Worm (Caenorhabditis elegans) whole organism, young adult: Measurements from ENCODE around the gene R09A8.5.

Experiments used
- B0019.2 ChIP-seq: fragments of 200-800 bp; sonication (Bioruptor generic); conservative IDR thresholded peaks from 2 replicates; pipeline ENCODE4 v1.3.6; 2022; ENCODE audit warnings: missing genetic modification reagents, missing genetic modification characterization, missing compliant biosample characterization
- B0336.3 ChIP-seq: fragments of 200-800 bp; sonication (Bioruptor generic); IDR thresholded peaks from 2 replicates; pipeline ENCODE4 v1.3.6; 2022; ENCODE audit warnings: missing genetic modification characterization, missing compliant biosample characterization
- D2030.7 ChIP-seq: fragments of 200-800 bp; sonication (Bioruptor generic); IDR thresholded peaks from 2 replicates; pipeline ENCODE4 v1.3.6; 2022; ENCODE audit warnings: missing genetic modification reagents, missing genetic modification characterization, missing compliant biosample characterization
- F22D6.2 ChIP-seq: sonication (generic microtip); optimal IDR thresholded peaks from 2 replicates; lab custom pipeline; 2016; ENCODE audit warnings: mild to moderate bottlenecking, missing genetic modification characterization, missing compliant biosample characterization
- F23B12.7 ChIP-seq: sonication (generic microtip); optimal IDR thresholded peaks from 2 replicates; lab custom pipeline; 2017; ENCODE audit warnings: missing genetic modification characterization, mild to moderate bottlenecking, missing compliant biosample characterization, antibody characterized with exemption, moderate library complexity; ENCODE audit not compliant: insufficient read depth
- K11D2.4 ChIP-seq: fragments of 200-800 bp; sonication (Bioruptor generic); IDR thresholded peaks from 2 replicates; pipeline ENCODE4 v1.3.6; 2022; ENCODE audit warnings: missing genetic modification reagents, missing genetic modification characterization, missing compliant biosample characterization
- T26A5.8 ChIP-seq: sonication (generic microtip); optimal IDR thresholded peaks from 2 replicates; lab custom pipeline; 2016; ENCODE audit warnings: missing genetic modification characterization, missing compliant biosample characterization
- Y79H2A.3 ChIP-seq: fragments of 200-800 bp; sonication (Bioruptor generic); conservative IDR thresholded peaks from 2 replicates; pipeline ENCODE4 v1.3.6; 2022; ENCODE audit warnings: missing genetic modification reagents, missing genetic modification characterization, missing compliant biosample characterization
- aptf-2 ChIP-seq: fragments of 200-800 bp; sonication (Bioruptor generic); conservative IDR thresholded peaks from 2 replicates; pipeline ENCODE4 v1.3.6; 2022; ENCODE audit warnings: missing genetic modification reagents, missing genetic modification characterization, missing compliant biosample characterization
- attf-3 ChIP-seq: fragments of 200-800 bp; sonication (Bioruptor generic); conservative IDR thresholded peaks from 2 replicates; pipeline ENCODE4 v1.3.6; 2022; ENCODE audit warnings: missing genetic modification reagents, missing genetic modification characterization, missing compliant biosample characterization
- bed-1 ChIP-seq: fragments of 200-800 bp; sonication (Bioruptor generic); IDR thresholded peaks from 2 replicates; pipeline ENCODE4 v1.3.6; 2022; ENCODE audit warnings: missing genetic modification reagents, missing genetic modification characterization, missing compliant biosample characterization
- cebp-1 ChIP-seq, 2 experiments: fragments of 200-800 bp in 1 of 2; sonication (Bioruptor generic) in 1 of 2; sonication (generic microtip) in 1 of 2; IDR thresholded peaks in 1 of 2; optimal IDR thresholded peaks in 1 of 2; 2 replicates each; pipeline versions ENCODE4 v1.3.6 to Lab custom; 2017 to 2022; ENCODE audit warnings: missing compliant biosample characterization in 2 of 2, missing genetic modification characterization in 2 of 2, mild to moderate bottlenecking in 1 of 2, missing genetic modification reagents in 1 of 2, moderate library complexity in 1 of 2
- ceh-27 ChIP-seq: fragments of 200-800 bp; sonication (Bioruptor generic); optimal IDR thresholded peaks from 2 replicates; lab custom pipeline; 2018; ENCODE audit warnings: mild to moderate bottlenecking, missing genetic modification characterization, moderate library complexity, missing compliant biosample characterization
- ceh-91 ChIP-seq: fragments of 200-800 bp; sonication (Bioruptor generic); IDR thresholded peaks from 2 replicates; pipeline ENCODE4 v1.3.6; 2022; ENCODE audit warnings: missing genetic modification reagents, missing genetic modification characterization, missing compliant biosample characterization
- dpl-1 ChIP-seq: fragments of 150-350 bp; optimal IDR thresholded peaks from 2 replicates; lab custom pipeline; 2014; ENCODE audit warnings: missing biosample characterization, missing genetic modification reagents, missing genetic modification characterization
- egrh-3 ChIP-seq: fragments of 200-800 bp; sonication (Bioruptor generic); IDR thresholded peaks from 2 replicates; pipeline ENCODE4 v1.3.6; 2022; ENCODE audit warnings: missing genetic modification reagents, missing genetic modification characterization, missing compliant biosample characterization
- ets-4 ChIP-seq: fragments of 200-800 bp; sonication (Bioruptor generic); optimal IDR thresholded peaks from 2 replicates; lab custom pipeline; 2018; ENCODE audit warnings: mild to moderate bottlenecking, missing genetic modification characterization, missing compliant biosample characterization
- gei-17 ChIP-seq: fragments of 200-800 bp; sonication (Bioruptor generic); optimal IDR thresholded peaks from 2 replicates; lab custom pipeline; 2018; ENCODE audit warnings: mild to moderate bottlenecking, missing genetic modification characterization, missing compliant biosample characterization
- hsf-1 ChIP-seq: fragments of 200-800 bp; sonication (Bioruptor generic); IDR thresholded peaks from 2 replicates; pipeline ENCODE4 v1.3.6; 2022; ENCODE audit warnings: missing genetic modification reagents, missing genetic modification characterization, missing compliant biosample characterization
- lsl-1 ChIP-seq: fragments of 200-800 bp; sonication (Bioruptor generic); optimal IDR thresholded peaks from 2 replicates; lab custom pipeline; 2018; ENCODE audit warnings: mild to moderate bottlenecking, missing genetic modification characterization, moderate library complexity, missing compliant biosample characterization
- lsy-27 ChIP-seq: sonication (generic microtip); optimal IDR thresholded peaks from 2 replicates; lab custom pipeline; 2017; ENCODE audit warnings: missing genetic modification characterization, mild to moderate bottlenecking, missing compliant biosample characterization, antibody characterized with exemption, missing genotype, borderline replicate concordance; ENCODE audit not compliant: insufficient read depth
- madf-3 ChIP-seq: fragments of 200-800 bp; sonication (Bioruptor generic); IDR thresholded peaks from 2 replicates; pipeline ENCODE4 v1.3.6; 2022; ENCODE audit warnings: missing genetic modification reagents, missing genetic modification characterization, missing compliant biosample characterization
- madf-6 ChIP-seq: fragments of 200-800 bp; sonication (Bioruptor generic); IDR thresholded peaks from 2 replicates; pipeline ENCODE4 v1.3.6; 2022; ENCODE audit warnings: missing genetic modification reagents, missing genetic modification characterization, missing compliant biosample characterization
- madf-8 ChIP-seq: fragments of 200-800 bp; sonication (Bioruptor generic); conservative IDR thresholded peaks from 2 replicates; pipeline ENCODE4 v1.3.6; 2022; ENCODE audit warnings: missing genetic modification reagents, missing genetic modification characterization, missing compliant biosample characterization
- mcd-1 ChIP-seq: fragments of 200-800 bp; sonication (Bioruptor generic); IDR thresholded peaks from 2 replicates; pipeline ENCODE4 v1.3.6; 2022; ENCODE audit warnings: missing genetic modification reagents, missing genetic modification characterization, missing compliant biosample characterization
- mel-28 ChIP-seq: sonication (generic microtip); optimal IDR thresholded peaks from 2 replicates; lab custom pipeline; 2016; ENCODE audit warnings: borderline replicate concordance, mild to moderate bottlenecking, missing genetic modification characterization, missing compliant biosample characterization
- nfya-1 ChIP-seq: sonication (generic microtip); optimal IDR thresholded peaks from 2 replicates; lab custom pipeline; 2017; ENCODE audit warnings: antibody characterized with exemption, missing compliant biosample characterization, missing genetic modification characterization, borderline replicate concordance; ENCODE audit not compliant: insufficient read depth
- nfya-2 ChIP-seq: fragments of 200-800 bp; sonication (Bioruptor generic); IDR thresholded peaks from 2 replicates; pipeline ENCODE4 v1.3.6; 2022; ENCODE audit warnings: missing genetic modification reagents, missing genetic modification characterization, missing compliant biosample characterization
- nfyb-1 ChIP-seq: fragments of 200-800 bp; sonication (Bioruptor generic); IDR thresholded peaks from 2 replicates; pipeline ENCODE4 v1.3.6; 2022; ENCODE audit warnings: missing genetic modification reagents, missing genetic modification characterization, missing compliant biosample characterization
- nhr-27 ChIP-seq: fragments of 200-800 bp; sonication (Bioruptor generic); optimal IDR thresholded peaks from 2 replicates; lab custom pipeline; 2018; ENCODE audit warnings: mild to moderate bottlenecking, missing genetic modification characterization, moderate library complexity, missing compliant biosample characterization
- nhr-80 ChIP-seq: sonication (generic microtip); optimal IDR thresholded peaks from 2 replicates; lab custom pipeline; 2016; ENCODE audit warnings: missing genetic modification characterization, missing compliant biosample characterization
- pha-4 ChIP-seq: fragments of 150-350 bp; sonication (generic microtip); optimal IDR thresholded peaks from 2 replicates; lab custom pipeline; 2014; ENCODE audit warnings: missing biosample characterization, missing genetic modification reagents, missing genetic modification characterization
- rcor-1 ChIP-seq: fragments of 200-800 bp; sonication (Bioruptor generic); IDR thresholded peaks from 2 replicates; pipeline ENCODE4 v1.3.6; 2022; ENCODE audit warnings: missing genetic modification reagents, missing genetic modification characterization, missing compliant biosample characterization
- rec-8 ChIP-seq, 2 experiments: sonication (generic microtip); optimal IDR thresholded peaks; 2 replicates each; lab custom pipeline; 2016; ENCODE audit warnings: mild to moderate bottlenecking in 2 of 2, missing genetic modification characterization in 2 of 2, missing genetic modification reagents in 2 of 2, missing genotype in 2 of 2, missing biosample characterization in 1 of 2, missing compliant biosample characterization in 1 of 2, moderate library complexity in 1 of 2
- repo-1 ChIP-seq: sonication (generic microtip); optimal IDR thresholded peaks from 2 replicates; lab custom pipeline; 2017; ENCODE audit warnings: mild to moderate bottlenecking, missing genetic modification characterization, missing compliant biosample characterization
- rpc-1 ChIP-seq, 2 experiments: fragments of 150-350 bp in 1 of 2; sonication (generic microtip) in 1 of 2; optimal IDR thresholded peaks; 2 replicates each; lab custom pipeline; 2014 to 2018; ENCODE audit warnings: missing biosample characterization in 1 of 2, missing genetic modification characterization in 1 of 2, missing genetic modification reagents in 1 of 2, missing genotype in 1 of 2
- somi-1 ChIP-seq: fragments of 200-800 bp; sonication (Bioruptor generic); optimal IDR thresholded peaks from 2 replicates; lab custom pipeline; 2018; ENCODE audit warnings: mild to moderate bottlenecking, missing genetic modification characterization, missing compliant biosample characterization
- sptf-2 ChIP-seq: fragments of 200-800 bp; sonication (Bioruptor generic); optimal IDR thresholded peaks from 2 replicates; lab custom pipeline; 2018; ENCODE audit warnings: mild to moderate bottlenecking, missing genetic modification characterization, missing compliant biosample characterization
- tbx-9 ChIP-seq: sonication (generic microtip); optimal IDR thresholded peaks from 2 replicates; lab custom pipeline; 2016; ENCODE audit warnings: borderline replicate concordance, missing genetic modification characterization, inconsistent platforms, missing compliant biosample characterization
- ztf-25 ChIP-seq: fragments of 200-800 bp; sonication (Bioruptor generic); IDR thresholded peaks from 2 replicates; pipeline ENCODE4 v1.3.6; 2022; ENCODE audit warnings: missing genetic modification reagents, missing genetic modification characterization, missing compliant biosample characterization
- ztf-6 ChIP-seq: fragments of 200-800 bp; sonication (Bioruptor generic); IDR thresholded peaks from 2 replicates; pipeline ENCODE4 v1.3.6; 2022; ENCODE audit warnings: missing genetic modification reagents, missing genetic modification characterization, missing compliant biosample characterization

The R09A8.5 gene

DNA sequence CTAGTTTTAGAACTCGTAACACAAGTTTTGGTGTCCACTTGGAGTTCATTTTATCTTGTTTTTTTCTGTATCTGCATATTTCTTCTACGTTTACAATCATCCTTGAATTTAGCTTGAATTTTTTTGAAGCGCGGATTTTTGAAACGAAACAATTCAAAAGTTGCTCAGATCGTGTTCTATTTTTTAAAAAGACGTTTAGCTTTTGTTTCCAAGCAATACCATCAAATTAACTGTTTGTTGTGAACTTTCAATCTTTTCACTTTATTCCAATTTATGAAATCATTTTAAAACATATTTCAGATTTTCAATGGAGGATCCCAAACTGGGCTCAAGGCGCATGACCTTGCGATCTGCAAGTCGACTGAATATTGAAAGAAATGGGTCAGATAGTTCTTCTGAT, 21.2 kb downstream of the R09A8.5 start, which contains the start of gene R09A8.2:
TSS of gene R09A8.2 (plus strand) at position 301 of the 400 bp plus-strand sequence.
- no peak for TF ChIP-seq madf-8 (GFP tag; lab: Robert Waterston, UW)
- TF ChIP-seq Y79H2A.3 (GFP tag; lab: Robert Waterston, UW): no peak
- no peak for TF ChIP-seq gei-17
- TF ChIP-seq D2030.7 (GFP tag; lab: Robert Waterston, UW): no peak
- TF ChIP-seq dpl-1: no peak
- no peak for TF ChIP-seq cebp-1 (GFP tag; IDR thresholded peaks at IDR 0.05; lab: Robert Waterston, UW)
- no peak for TF ChIP-seq cebp-1 (tag; optimal IDR thresholded peaks at IDR 0.05; lab: Kevin White, UChicago)
- TF ChIP-seq nhr-80 (tag; lab: Kevin White, UChicago): no peak
- no peak for TF ChIP-seq rec-8 (tag; optimal IDR thresholded peaks at IDR 0.05; lab: Kevin White, UChicago)
- no peak for TF ChIP-seq lsl-1
- TF ChIP-seq ets-4 (GFP tag; lab: Kevin White, UChicago): no peak
- TF ChIP-seq T26A5.8 (tag; lab: Kevin White, UChicago): no peak
- no peak for TF ChIP-seq rpc-1 (optimal IDR thresholded peaks at IDR 0.05; lab: Kevin White, UChicago)
- TF ChIP-seq rpc-1 (tag; optimal IDR thresholded peaks at IDR 0.05; lab: Kevin White, UChicago): no peak
- no peak for TF ChIP-seq B0336.3 (GFP tag; lab: Robert Waterston, UW)
- TF ChIP-seq nfyb-1 (GFP tag; lab: Robert Waterston, UW): no peak
- TF ChIP-seq sptf-2 (GFP tag; lab: Kevin White, UChicago): no peak
- TF ChIP-seq nfya-2 (GFP tag; lab: Robert Waterston, UW): no peak
- no peak for TF ChIP-seq nfya-1 (tag; lab: Kevin White, UChicago)
- no peak for TF ChIP-seq tbx-9 (tag; lab: Kevin White, UChicago)
- TF ChIP-seq aptf-2 (GFP tag; lab: Robert Waterston, UW): no peak
- TF ChIP-seq B0019.2 (GFP tag; lab: Robert Waterston, UW): no peak

DNA sequence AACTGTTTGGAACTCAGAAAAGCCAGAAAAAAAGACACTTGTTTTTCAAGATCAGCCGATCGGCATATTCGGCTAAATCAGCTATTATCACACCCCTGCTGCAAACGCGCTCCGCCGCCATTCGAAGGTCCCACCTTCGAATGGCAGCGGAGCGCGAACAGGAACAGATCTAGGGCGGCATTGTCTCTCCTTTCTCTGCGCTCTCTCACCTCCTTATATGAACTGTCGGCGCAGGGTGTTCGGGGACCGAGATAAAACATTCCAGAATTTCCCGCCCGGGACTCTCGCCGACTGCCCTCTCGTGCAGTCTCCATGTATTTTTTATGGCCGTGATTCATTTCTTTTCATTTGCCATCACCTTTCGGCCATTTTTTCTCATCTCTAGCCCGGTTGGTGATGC, 21.9 kb downstream of the R09A8.5 start:
- TF ChIP-seq ztf-6 (GFP tag; lab: Robert Waterston, UW) (no peak), mel-28 (tag; lab: Kevin White, UChicago) (no peak), mcd-1 (GFP tag; lab: Robert Waterston, UW) (0 out of 2 replicates have a peak, but pooled peaks have one; percentile 24), egrh-3 (GFP tag; lab: Robert Waterston, UW) (no peak), F22D6.2 (tag; lab: Kevin White, UChicago) (no peak), pha-4 (tag; lab: Kevin White, UChicago) (no peak), madf-6 (GFP tag; lab: Robert Waterston, UW) (no peak), somi-1 (no peak), ztf-25 (GFP tag; lab: Robert Waterston, UW) (0 out of 2 replicates have a peak, but pooled peaks have one; percentile 28), attf-3 (no peak), bed-1 (GFP tag; lab: Robert Waterston, UW) (no peak), F23B12.7 (tag; lab: Kevin White, UChicago) (no peak), repo-1 (tag; lab: Kevin White, UChicago) (no peak), madf-3 (GFP tag; lab: Robert Waterston, UW) (0 out of 2 replicates have a peak, but pooled peaks have one; percentile 63), ceh-91 (GFP tag; lab: Robert Waterston, UW) (no peak), rcor-1 (GFP tag; lab: Robert Waterston, UW) (no peak), Y79H2A.3 (GFP tag; lab: Robert Waterston, UW) (no peak), hsf-1 (GFP tag; lab: Robert Waterston, UW) (0 out of 2 replicates have a peak, but pooled peaks have one; percentile 47), sptf-2 (GFP tag; lab: Kevin White, UChicago) (no peak), K11D2.4 (GFP tag; lab: Robert Waterston, UW) (no peak), nhr-27 (no peak), ceh-27 (GFP tag; lab: Kevin White, UChicago) (no peak), ets-4 (GFP tag; lab: Kevin White, UChicago) (no peak), lsy-27 (tag; lab: Kevin White, UChicago) (no peak), cebp-1 (GFP tag; IDR thresholded peaks at IDR 0.05; lab: Robert Waterston, UW) (no peak), cebp-1 (tag; optimal IDR thresholded peaks at IDR 0.05; lab: Kevin White, UChicago) (no peak)
